Fruit fly (Drosophila melanogaster) whole organism, embryonic: Measurements from ENCODE around the gene JMJD4.

ENCODE experiments used
- Abd-B ChIP-seq: fragments of 200-800 bp; sonication (Bioruptor generic); optimal IDR thresholded peaks from 2 replicates; lab custom pipeline; 2018; ENCODE audit warnings: missing biosample characterization, mild to moderate bottlenecking, missing genetic modification characterization, moderate library complexity
- Bteb2 ChIP-seq: fragments of 200-800 bp; sonication (Bioruptor generic); optimal IDR thresholded peaks from 2 replicates; lab custom pipeline; 2016; ENCODE audit warnings: missing biosample characterization, missing genetic modification characterization
- CG1024 ChIP-seq: fragments of 200-800 bp; sonication (Bioruptor generic); IDR thresholded peaks from 2 replicates; pipeline ENCODE4 v1.3.6; 2022; ENCODE audit warnings: missing biosample characterization, missing genetic modification characterization
- CG12104 ChIP-seq: fragments of 200-800 bp; sonication (Bioruptor generic); optimal IDR thresholded peaks from 3 replicates; lab custom pipeline; 2016; ENCODE audit warnings: missing biosample characterization, missing genetic modification characterization
- CG12744 ChIP-seq: fragments of 200-800 bp; sonication (Bioruptor generic); optimal IDR thresholded peaks from 2 replicates; lab custom pipeline; 2016; ENCODE audit warnings: missing biosample characterization, missing genetic modification characterization
- CG13624 ChIP-seq: fragments of 200-800 bp; sonication (Bioruptor generic); optimal IDR thresholded peaks from 2 replicates; lab custom pipeline; 2016; ENCODE audit warnings: missing biosample characterization, missing genetic modification characterization
- CG15269 ChIP-seq: fragments of 200-800 bp; sonication (Bioruptor generic); optimal IDR thresholded peaks from 2 replicates; lab custom pipeline; 2018; ENCODE audit warnings: missing biosample characterization, mild to moderate bottlenecking, missing genetic modification characterization, moderate library complexity
- CG1603 ChIP-seq: fragments of 200-800 bp; sonication (Bioruptor generic); optimal IDR thresholded peaks from 2 replicates; lab custom pipeline; 2019; ENCODE audit warnings: missing biosample characterization, mild to moderate bottlenecking, missing genetic modification characterization, moderate library complexity
- CG16863 ChIP-seq: fragments of 200-800 bp; sonication (Bioruptor generic); optimal IDR thresholded peaks from 3 replicates; lab custom pipeline; 2016; ENCODE audit warnings: missing biosample characterization, missing genetic modification characterization
- CG18619 ChIP-seq: fragments of 200-800 bp; sonication (Bioruptor generic); optimal IDR thresholded peaks from 3 replicates; lab custom pipeline; 2017; ENCODE audit warnings: missing biosample characterization, mild to moderate bottlenecking, missing genetic modification characterization
- CG18764 ChIP-seq: fragments of 200-800 bp; sonication (Bioruptor generic); optimal IDR thresholded peaks from 3 replicates; lab custom pipeline; 2016; ENCODE audit warnings: missing biosample characterization, missing genetic modification characterization
- CG2129 ChIP-seq: fragments of 200-800 bp; sonication (Bioruptor generic); IDR thresholded peaks from 2 replicates; pipeline ENCODE4 v1.3.6; 2022; ENCODE audit warnings: missing biosample characterization, missing genetic modification characterization; ENCODE audit not compliant: partially characterized antibody
- CG32767 ChIP-seq: fragments of 200-800 bp; sonication (Bioruptor generic); IDR thresholded peaks from 2 replicates; pipeline ENCODE4 v1.3.6; 2022; ENCODE audit warnings: missing biosample characterization, missing genetic modification characterization
- CG5180 ChIP-seq: fragments of 200-800 bp; sonication (Bioruptor generic); optimal IDR thresholded peaks from 3 replicates; lab custom pipeline; 2017; ENCODE audit warnings: missing biosample characterization, missing genetic modification characterization, mild to moderate bottlenecking, moderate library complexity, missing genetic modification reagents
- CG9437 ChIP-seq: fragments of 200-800 bp; sonication (Bioruptor generic); optimal IDR thresholded peaks from 2 replicates; lab custom pipeline; 2018; ENCODE audit warnings: missing biosample characterization, mild to moderate bottlenecking, missing genetic modification characterization
- CG9797 ChIP-seq: fragments of 200-800 bp; sonication (Bioruptor generic); optimal IDR thresholded peaks from 3 replicates; lab custom pipeline; 2018; ENCODE audit warnings: missing biosample characterization, mild to moderate bottlenecking, missing genetic modification characterization
- CTCF ChIP-seq: fragments of 200-800 bp; sonication (Bioruptor generic); optimal IDR thresholded peaks from 2 replicates; lab custom pipeline; 2017; ENCODE audit warnings: missing biosample characterization, mild to moderate bottlenecking, missing genetic modification characterization, moderate library complexity
- CrebB ChIP-seq: fragments of 200-800 bp; sonication (Bioruptor generic); optimal IDR thresholded peaks from 3 replicates; lab custom pipeline; 2018; ENCODE audit warnings: missing biosample characterization, mild to moderate bottlenecking, missing genetic modification characterization
- Deaf1 ChIP-seq: fragments of 200-800 bp; optimal IDR thresholded peaks from 3 replicates; lab custom pipeline; 2019; ENCODE audit warnings: missing biosample characterization, mild to moderate bottlenecking, missing genetic modification characterization, moderate library complexity
- Eip74EF ChIP-seq, 2 experiments: fragments of 200-800 bp in 1 of 2; fragments of >200 bp in 1 of 2; sonication (Bioruptor generic) in 1 of 2; optimal IDR thresholded peaks; 2 replicates each; lab custom pipeline; 2017 to 2019; ENCODE audit warnings: missing biosample characterization in 2 of 2, missing genetic modification characterization in 2 of 2, mild to moderate bottlenecking in 1 of 2, moderate library complexity in 1 of 2
- Fer3 ChIP-seq: fragments of 200-800 bp; sonication (Bioruptor generic); optimal IDR thresholded peaks from 2 replicates; lab custom pipeline; 2018; ENCODE audit warnings: missing biosample characterization, mild to moderate bottlenecking, missing genetic modification characterization, moderate library complexity
- Hmr ChIP-seq: fragments of 200-800 bp; sonication (Bioruptor generic); optimal IDR thresholded peaks from 3 replicates; lab custom pipeline; 2017; ENCODE audit warnings: mild to moderate bottlenecking, missing biosample characterization, missing genetic modification reagents, missing genetic modification characterization
- Hr3 ChIP-seq: fragments of 200-800 bp; sonication (Bioruptor generic); optimal IDR thresholded peaks from 3 replicates; lab custom pipeline; 2016; ENCODE audit warnings: missing biosample characterization, missing genetic modification characterization
- Hr51 ChIP-seq, 2 experiments: fragments of 200-800 bp; sonication (Bioruptor generic); optimal IDR thresholded peaks; 2 replicates in 1 of 2; 3 replicates in 1 of 2; lab custom pipeline; 2016 to 2018; ENCODE audit warnings: missing biosample characterization in 2 of 2, missing genetic modification characterization in 2 of 2, mild to moderate bottlenecking in 1 of 2, moderate library complexity in 1 of 2
- Hsf ChIP-seq: fragments of 200-800 bp; sonication (Bioruptor generic); optimal IDR thresholded peaks from 3 replicates; lab custom pipeline; 2016; ENCODE audit warnings: missing biosample characterization, missing genetic modification characterization
- NC2α ChIP-seq: fragments of 200-800 bp; sonication (Bioruptor generic); optimal IDR thresholded peaks from 2 replicates; lab custom pipeline; 2016; ENCODE audit warnings: missing biosample characterization, missing genetic modification characterization
- NC2β ChIP-seq: fragments of 200-800 bp; sonication (Bioruptor generic); optimal IDR thresholded peaks from 2 replicates; lab custom pipeline; 2016; ENCODE audit warnings: missing biosample characterization, missing genetic modification characterization
- Nf-YC ChIP-seq: fragments of 200-800 bp; optimal IDR thresholded peaks from 3 replicates; lab custom pipeline; 2019; ENCODE audit warnings: missing biosample characterization, mild to moderate bottlenecking, missing genetic modification characterization, moderate library complexity
- PHDP ChIP-seq: fragments of 200-800 bp; sonication (Bioruptor generic); optimal IDR thresholded peaks from 3 replicates; lab custom pipeline; 2018; ENCODE audit warnings: missing biosample characterization, mild to moderate bottlenecking, missing genetic modification characterization, moderate library complexity
- Ssrp ChIP-seq: fragments of 200-800 bp; sonication (Bioruptor generic); optimal IDR thresholded peaks from 2 replicates; lab custom pipeline; 2018; ENCODE audit warnings: missing biosample characterization, mild to moderate bottlenecking, missing genetic modification characterization, moderate library complexity
- Xbp1 ChIP-seq: fragments of 200-800 bp; sonication (Bioruptor generic); optimal IDR thresholded peaks from 3 replicates; lab custom pipeline; 2016; ENCODE audit warnings: missing biosample characterization, mild to moderate bottlenecking, missing genetic modification characterization
- bigmax ChIP-seq: fragments of 200-800 bp; sonication (Bioruptor generic); optimal IDR thresholded peaks from 2 replicates; lab custom pipeline; 2018; ENCODE audit warnings: missing biosample characterization, mild to moderate bottlenecking, missing genetic modification characterization
- fd3F ChIP-seq: fragments of 200-800 bp; sonication (Bioruptor generic); optimal IDR thresholded peaks from 2 replicates; lab custom pipeline; 2018; ENCODE audit warnings: missing biosample characterization, mild to moderate bottlenecking, missing genetic modification characterization, moderate library complexity
- fru ChIP-seq: fragments of >200 bp; optimal IDR thresholded peaks from 2 replicates; lab custom pipeline; 2017
- gro ChIP-seq: fragments of 200-800 bp; sonication (Bioruptor generic); optimal IDR thresholded peaks from 2 replicates; lab custom pipeline; 2016; ENCODE audit warnings: missing biosample characterization, missing genetic modification characterization
- hb ChIP-seq: fragments of 200-800 bp; sonication (Bioruptor generic); IDR thresholded peaks from 3 replicates; pipeline ENCODE4 v1.3.6; 2022; ENCODE audit warnings: missing biosample characterization, missing genetic modification characterization; ENCODE audit not compliant: partially characterized antibody
- lbe ChIP-seq: fragments of 200-800 bp; sonication (Bioruptor generic); optimal IDR thresholded peaks from 2 replicates; lab custom pipeline; 2016; ENCODE audit warnings: missing biosample characterization, mild to moderate bottlenecking, missing genetic modification characterization
- lmd ChIP-seq: fragments of 200-800 bp; sonication (Bioruptor generic); IDR thresholded peaks from 2 replicates; pipeline ENCODE4 v1.3.6; 2022; ENCODE audit warnings: missing biosample characterization, missing genetic modification characterization
- luna ChIP-seq: fragments of 200-800 bp; sonication (Bioruptor generic); optimal IDR thresholded peaks from 2 replicates; lab custom pipeline; 2016; ENCODE audit warnings: missing biosample characterization, missing genetic modification characterization
- nerfin-2 ChIP-seq: fragments of 200-800 bp; sonication (Bioruptor generic); IDR thresholded peaks from 2 replicates; pipeline ENCODE4 v1.3.6; 2022; ENCODE audit warnings: missing biosample characterization, missing genetic modification characterization; ENCODE audit not compliant: partially characterized antibody
- pho ChIP-seq: fragments of 200-800 bp; sonication (Bioruptor generic); optimal IDR thresholded peaks from 2 replicates; lab custom pipeline; 2016; ENCODE audit warnings: missing biosample characterization, missing genetic modification characterization
- pzg ChIP-seq: fragments of 200-800 bp; sonication (Bioruptor generic); optimal IDR thresholded peaks from 3 replicates; lab custom pipeline; 2018; ENCODE audit warnings: missing biosample characterization, mild to moderate bottlenecking, missing genetic modification characterization, moderate library complexity
- schlank ChIP-seq: fragments of 200-800 bp; sonication (Bioruptor generic); optimal IDR thresholded peaks from 2 replicates; lab custom pipeline; 2018; ENCODE audit warnings: missing biosample characterization, mild to moderate bottlenecking, missing genetic modification characterization
- sisA ChIP-seq: fragments of 200-800 bp; sonication (Bioruptor generic); IDR thresholded peaks from 2 replicates; pipeline ENCODE4 v1.3.6; 2022; ENCODE audit warnings: missing biosample characterization, missing genetic modification characterization
- slbo ChIP-seq: fragments of 200-800 bp; sonication (Bioruptor generic); IDR thresholded peaks from 2 replicates; pipeline ENCODE4 v1.3.6; 2022; ENCODE audit warnings: missing biosample characterization, missing genetic modification characterization
- sna ChIP-seq: fragments of 200-800 bp; sonication (Bioruptor generic); IDR thresholded peaks from 2 replicates; pipeline ENCODE4 v1.3.6; 2022; ENCODE audit warnings: missing biosample characterization, missing genetic modification characterization; ENCODE audit not compliant: partially characterized antibody
- so ChIP-seq: fragments of 200-800 bp; sonication (Bioruptor generic); IDR thresholded peaks from 3 replicates; pipeline ENCODE4 v1.3.6; 2022; ENCODE audit warnings: missing biosample characterization, missing genetic modification characterization
- sob ChIP-seq: fragments of 200-800 bp; sonication (Bioruptor generic); IDR thresholded peaks from 2 replicates; pipeline ENCODE4 v1.3.6; 2022; ENCODE audit warnings: missing biosample characterization, missing genetic modification characterization
- sqz ChIP-seq: fragments of 200-800 bp; sonication (Bioruptor generic); optimal IDR thresholded peaks from 3 replicates; lab custom pipeline; 2018; ENCODE audit warnings: missing biosample characterization, mild to moderate bottlenecking, missing genetic modification characterization
- tgo ChIP-seq: fragments of 200-800 bp; sonication (Bioruptor generic); IDR thresholded peaks from 3 replicates; pipeline ENCODE4 v1.3.6; 2022; ENCODE audit warnings: missing biosample characterization, missing genetic modification characterization
- unpg ChIP-seq: fragments of 200-800 bp; sonication (Bioruptor generic); optimal IDR thresholded peaks from 3 replicates; lab custom pipeline; 2018; ENCODE audit warnings: missing biosample characterization, mild to moderate bottlenecking, missing genetic modification characterization, moderate library complexity
- wdn ChIP-seq: fragments of 200-800 bp; sonication (Bioruptor generic); IDR thresholded peaks from 2 replicates; pipeline ENCODE4 v1.3.6; 2022; ENCODE audit warnings: missing biosample characterization, missing genetic modification characterization

JMJD4 gene

dm6 chr2L:18119643-18120042, 39.4 kb downstream of the JMJD4 start, which contains the start of gene CG5758:
Gene CG5758 (plus strand): TSS chr2L:18119995.
- TF ChIP-seq CG13624 (GFP tag; lab: Kevin White, UChicago) (peak; percentile 13), sqz (no peak), fd3F (GFP tag; lab: Kevin White, UChicago) (no peak), so (no peak), fru (lab: Kevin White, UChicago) (no peak), CG32767 (GFP tag; lab: Robert Waterston, UW) (no peak), CrebB (tag; lab: Kevin White, UChicago) (no peak), sob (GFP tag; lab: Robert Waterston, UW) (peak; percentile 23; the same call in 1 of the 2 replicates), unpg (GFP tag; lab: Kevin White, UChicago) (peak; percentile 38), Hsf (GFP tag; lab: Kevin White, UChicago) (peak; percentile 32), Ssrp (tag; lab: Kevin White, UChicago) (no peak), Eip74EF (GFP tag; optimal IDR thresholded peaks at IDR 0.05; lab: Kevin White, UChicago) (no peak), Fer3 (tag; lab: Kevin White, UChicago) (peak; percentile 12), CG9797 (GFP tag; lab: Kevin White, UChicago) (no peak), CG9437 (peak; percentile 24), schlank (tag; lab: Kevin White, UChicago) (no peak), gro (GFP tag; lab: Kevin White, UChicago) (peak; percentile 38), sna (GFP tag; lab: Robert Waterston, UW) (no peak), CG16863 (GFP tag; lab: Kevin White, UChicago) (no peak), Deaf1 (tag; lab: Kevin White, UChicago) (no peak), nerfin-2 (GFP tag; lab: Robert Waterston, UW) (no peak), CG1024 (GFP tag; lab: Robert Waterston, UW) (no peak), Xbp1 (GFP tag; lab: Kevin White, UChicago) (no peak), CG5180 (GFP tag; lab: Kevin White, UChicago) (peak; percentile 57), tgo (no peak), Nf-YC (tag; lab: Kevin White, UChicago) (peak; percentile 5), CG1603 (no peak), Bteb2 (GFP tag; lab: Kevin White, UChicago) (no peak), pzg (GFP tag; lab: Kevin White, UChicago) (peak; percentile 8), luna (no peak), CG18619 (GFP tag; lab: Kevin White, UChicago) (no peak), CG2129 (GFP tag; lab: Robert Waterston, UW) (no peak), slbo (GFP tag; lab: Robert Waterston, UW) (peak; percentile 40), lbe (GFP tag; lab: Kevin White, UChicago) (peak; percentile 0), sisA (GFP tag; lab: Robert Waterston, UW) (no peak), NC2β (no peak), Hr3 (no peak), NC2α (no peak), CTCF (GFP tag; lab: Kevin White, UChicago) (peak; percentile 75), wdn (GFP tag; lab: Robert Waterston, UW) (no peak), pho (GFP tag; lab: Kevin White, UChicago) (peak; percentile 22), CG15269 (tag; lab: Kevin White, UChicago) (peak; percentile 44), hb (GFP tag; lab: Robert Waterston, UW) (no peak), PHDP (tag; lab: Kevin White, UChicago) (peak; percentile 40), CG18764 (GFP tag; lab: Kevin White, UChicago) (no peak), lmd (GFP tag; lab: Robert Waterston, UW) (no peak; the same call in 1 of the 2 replicates), CG12104 (GFP tag; lab: Kevin White, UChicago) (no peak), Abd-B (GFP tag; lab: Kevin White, UChicago) (no peak), Hr51 (GFP tag; optimal IDR thresholded peaks at IDR 0.05; lab: Kevin White, UChicago) (peak in 1 of 2 experiments; percentile 57), bigmax (GFP tag; lab: Kevin White, UChicago) (no peak), Hmr (peak; percentile 59), CG12744 (GFP tag; lab: Kevin White, UChicago) (no peak)
